Worm (Caenorhabditis elegans): Measurements from ENCODE around the gene ttr-13.

DNA sequence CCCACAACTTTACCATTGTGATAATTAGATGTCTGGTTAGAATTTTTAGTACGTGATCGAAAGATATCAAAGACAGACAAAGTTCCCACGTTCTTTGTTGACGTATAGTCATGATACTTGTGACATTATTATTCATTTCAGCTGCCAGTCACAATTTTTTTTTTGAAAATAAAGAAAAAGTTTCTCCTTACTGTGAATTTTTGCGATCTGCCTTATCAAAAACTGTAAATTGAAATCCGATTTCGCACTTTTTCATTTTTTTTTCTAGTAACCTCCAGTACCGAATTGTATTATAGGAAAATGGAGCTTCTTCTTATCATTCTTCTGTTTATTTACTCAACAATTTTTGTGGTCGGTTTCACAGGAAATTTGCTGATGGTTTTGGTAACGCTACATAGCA is 44.4 kb upstream of the ttr-13 start, which contains the start of gene srsx-35:
- no peak for TF ChIP-seq W03F9.2 (tag; optimal IDR thresholded peaks at IDR 0.05)
- TF ChIP-seq him-1 (tag; optimal IDR thresholded peaks at IDR 0.05), result no peak
- TF ChIP-seq dao-5 (tag; optimal IDR thresholded peaks at IDR 0.05), result no peak

Data from whole organism, L4/young adult.